Fruit fly (Drosophila melanogaster): ENCODE measurements around the gene CG8534.

The CG8534 gene

dm6 chr3R:9767620-9768592, 44.6 kb upstream of the CG8534 start, which contains the start of gene Naa80 (continued):
- peak; percentile 8 for TF ChIP-seq Fer2 (tag; optimal IDR thresholded peaks at IDR 0.05)
- TF ChIP-seq fd64A (GFP tag; optimal IDR thresholded peaks at IDR 0.05): no peak
- TF ChIP-seq CG4820 (GFP tag; optimal IDR thresholded peaks at IDR 0.05): peak; percentile 8
- TF ChIP-seq NFAT (GFP tag; IDR thresholded peaks at IDR 0.05): peak; percentile 87
- TF ChIP-seq Sry-β (GFP tag; optimal IDR thresholded peaks at IDR 0.05): no peak
- peak; percentile 38 for TF ChIP-seq gfzf (GFP tag; optimal IDR thresholded peaks at IDR 0.05)

- TF ChIP-seq CG3407 (GFP tag; optimal IDR thresholded peaks at IDR 0.05) (no peak), ci (GFP tag; IDR thresholded peaks at IDR 0.05) (0 out of 3 replicates have a peak, but pooled peaks have one; percentile 7), bab2 (GFP tag; optimal IDR thresholded peaks at IDR 0.05) (no peak), Nf-YA (GFP tag; IDR thresholded peaks at IDR 0.05) (no peak), Dref (GFP tag; IDR thresholded peaks at IDR 0.05) (0 out of 2 replicates have a peak, but pooled peaks have one; percentile 27), gsb (GFP tag; IDR thresholded peaks at IDR 0.05) (0 out of 2 replicates have a peak, but pooled peaks have one; percentile 26), ftz-f1 (GFP tag; optimal IDR thresholded peaks at IDR 0.05) (no peak), Med (GFP tag) (peak; percentile 77)
Measured at dm6 chr3R:9768884-9769283, 43.7 kb upstream of the CG8534 start, which contains the start of gene MED6. MED6 (minus strand) TSS chr3R:9768984.

- TF ChIP-seq Poxn (GFP tag; IDR thresholded peaks at IDR 0.05): no peak
- TF ChIP-seq CG32532 (GFP tag; IDR thresholded peaks at IDR 0.05): 0 out of 2 replicates have a peak, but pooled peaks have one; percentile 24
- no peak for TF ChIP-seq lov (optimal IDR thresholded peaks at IDR 0.05)
- no peak for TF ChIP-seq lov (GFP tag; IDR thresholded peaks at IDR 0.05)
- 0 out of 2 replicates have a peak, but pooled peaks have one; percentile 33 for TF ChIP-seq rib (GFP tag; IDR thresholded peaks at IDR 0.05)
- TF ChIP-seq schlank (tag; optimal IDR thresholded peaks at IDR 0.05): no peak
- no peak for TF ChIP-seq HLH3B (GFP tag; IDR thresholded peaks at IDR 0.05)
- TF ChIP-seq CG2120 (GFP tag; optimal IDR thresholded peaks at IDR 0.05): no peak
- TF ChIP-seq wdn (GFP tag; IDR thresholded peaks at IDR 0.05): no peak
- TF ChIP-seq ftz-f1 (GFP tag; optimal IDR thresholded peaks at IDR 0.05): peak; percentile 37
- TF ChIP-seq Rx (GFP tag; IDR thresholded peaks at IDR 0.05): no peak
- peak; percentile 30 for TF ChIP-seq nau (GFP tag; optimal IDR thresholded peaks at IDR 0.05)
- peak in 1 of 2 experiments; percentile 97 for TF ChIP-seq Pdp1 (GFP tag; optimal IDR thresholded peaks at IDR 0.05)
- no peak for TF ChIP-seq CG9797 (GFP tag; optimal IDR thresholded peaks at IDR 0.05)
- TF ChIP-seq Taf1 (GFP tag; IDR thresholded peaks at IDR 0.05): no peak
- TF ChIP-seq CG10543 (GFP tag; optimal IDR thresholded peaks at IDR 0.05): peak; percentile 72
- TF ChIP-seq hbn (GFP tag; IDR thresholded peaks at IDR 0.05; ENCODE audit: partially characterized antibody): no peak
- TF ChIP-seq al (GFP tag; IDR thresholded peaks at IDR 0.05): no peak
- TF ChIP-seq kah (GFP tag; optimal IDR thresholded peaks at IDR 0.05): no peak
- no peak for TF ChIP-seq HmgZ (tag; optimal IDR thresholded peaks at IDR 0.05)
- no peak for TF ChIP-seq CG9932 (GFP tag; IDR thresholded peaks at IDR 0.05)
- no peak for TF ChIP-seq CG14050 (GFP tag; IDR thresholded peaks at IDR 0.05)
- TF ChIP-seq CG12391 (tag; optimal IDR thresholded peaks at IDR 0.05): no peak
- TF ChIP-seq emc (GFP tag; optimal IDR thresholded peaks at IDR 0.05): no peak
- no peak for TF ChIP-seq esg (GFP tag; conservative IDR thresholded peaks at IDR 0.05)
- TF ChIP-seq CG3065 (GFP tag; optimal IDR thresholded peaks at IDR 0.05): no peak
- TF ChIP-seq gt (GFP tag; IDR thresholded peaks at IDR 0.05): no peak
- peak; percentile 51 for TF ChIP-seq Med (GFP tag)
- no peak for TF ChIP-seq eyg (GFP tag; optimal IDR thresholded peaks at IDR 0.05)
- peak in 1 of 2 experiments; percentile 56 for TF ChIP-seq Trl (optimal IDR thresholded peaks at IDR 0.05)
- no peak for TF ChIP-seq Trl (GFP tag; optimal IDR thresholded peaks at IDR 0.05)
- TF ChIP-seq CG11695 (GFP tag; IDR thresholded peaks at IDR 0.05): no peak
- peak; percentile 80 for TF ChIP-seq CG12769 (tag; optimal IDR thresholded peaks at IDR 0.05)
- TF ChIP-seq CG18764 (GFP tag; optimal IDR thresholded peaks at IDR 0.05): no peak
- TF ChIP-seq sd (tag; optimal IDR thresholded peaks at IDR 0.05): peak; percentile 98
Measured at dm6 chr3R:9770127-9770526, 42.4 kb upstream of the CG8534 start.

Data from whole organism, embryonic.